Worm (Caenorhabditis elegans): ENCODE results near the gene sra-10.

ce11 chrII:10912995-10913394 is 18.1 kb upstream of the sra-10 start:
- TF ChIP-seq fkh-10 (GFP tag; optimal IDR thresholded peaks at IDR 0.05): no peak
- no peak for TF ChIP-seq nhr-11 (tag; optimal IDR thresholded peaks at IDR 0.05)
- TF ChIP-seq pqm-1 (tag; optimal IDR thresholded peaks at IDR 0.05): no peak
- no peak for TF ChIP-seq ceh-14 (tag; optimal IDR thresholded peaks at IDR 0.05)
- no peak for TF ChIP-seq unc-55 (GFP tag; optimal IDR thresholded peaks at IDR 0.05)
- TF ChIP-seq ceh-6 (GFP tag; optimal IDR thresholded peaks at IDR 0.05): no peak
- TF ChIP-seq fax-1 (tag; optimal IDR thresholded peaks at IDR 0.05): no peak
- TF ChIP-seq hlh-8 (tag; optimal IDR thresholded peaks at IDR 0.05): no peak
- no peak for TF ChIP-seq sox-2 (GFP tag; IDR thresholded peaks at IDR 0.05)
- TF ChIP-seq hlh-13 (GFP tag; optimal IDR thresholded peaks at IDR 0.05): no peak
- TF ChIP-seq pat-9 (tag; optimal IDR thresholded peaks at IDR 0.05): no peak
- no peak for TF ChIP-seq T23F11.4 (GFP tag; optimal IDR thresholded peaks at IDR 0.05)
- no peak for TF ChIP-seq pha-2 (tag; optimal IDR thresholded peaks at IDR 0.05)
